Fruit fly (Drosophila melanogaster): ENCODE data around the gene dac.

DNA sequence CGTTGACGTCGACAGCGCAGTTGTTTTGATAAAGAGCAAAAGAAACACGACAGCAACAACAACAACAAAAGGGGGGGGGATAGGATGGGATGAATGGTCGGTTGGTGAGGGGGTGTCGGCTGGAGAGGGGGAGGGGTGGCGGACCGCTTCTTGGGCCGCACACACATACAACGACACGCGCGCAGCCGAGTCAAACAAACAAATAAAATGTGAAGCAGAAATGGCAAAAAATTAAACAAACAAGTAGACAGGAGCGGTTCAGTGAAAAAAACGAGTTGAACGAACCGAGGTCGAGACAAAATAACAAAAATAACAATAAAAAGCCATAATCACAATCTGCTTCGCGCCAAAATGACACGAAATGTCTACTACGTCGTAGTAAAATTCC, 47.6 kb upstream of the dac start:
- TF ChIP-seq CTCF (optimal IDR thresholded peaks at IDR 0.05) = no peak
- TF ChIP-seq CG8478 (optimal IDR thresholded peaks at IDR 0.05) = no peak

Measured in S2 (cell line).